Worm (Caenorhabditis elegans): Measurements from ENCODE around the gene C17G10.6.

ce11 chrII:5594210-5594764 lies 8.8 kb downstream of the C17G10.6 start, which contains the start of gene ttc-4:
- TF ChIP-seq nhr-25 (tag; optimal IDR thresholded peaks at IDR 0.05) (peak; percentile 22), blmp-1 (tag; optimal IDR thresholded peaks at IDR 0.05; ENCODE audit: insufficient read depth) (no peak)

Data from whole organism, L2 larva.